Worm (Caenorhabditis elegans): ENCODE results near the gene slc-36.5.

The slc-36.5 gene

ce11 chrII:6888661-6889579 is 12.1 kb upstream of the slc-36.5 start:
- TF ChIP-seq snpc-4 (tag; optimal IDR thresholded peaks at IDR 0.05) (no peak), blmp-1 (tag; optimal IDR thresholded peaks at IDR 0.05) (no peak), lin-13 (tag; optimal IDR thresholded peaks at IDR 0.05) (no peak), cnd-1 (tag; optimal IDR thresholded peaks at IDR 0.05) (no peak), sem-2 (GFP tag; optimal IDR thresholded peaks at IDR 0.05) (no peak), mls-2 (tag; optimal IDR thresholded peaks at IDR 0.05) (no peak), nhr-28 (tag; optimal IDR thresholded peaks at IDR 0.05) (no peak), mab-5 (tag; optimal IDR thresholded peaks at IDR 0.05) (no peak), lsy-2 (tag; optimal IDR thresholded peaks at IDR 0.05) (no peak), zip-8 (tag; optimal IDR thresholded peaks at IDR 0.05) (no peak)

- TF ChIP-seq ces-1 (GFP tag; optimal IDR thresholded peaks at IDR 0.05): no peak
- no peak for TF ChIP-seq mab-5 (tag; optimal IDR thresholded peaks at IDR 0.05)
- TF ChIP-seq cnd-1 (tag; optimal IDR thresholded peaks at IDR 0.05): no peak
- no peak for TF ChIP-seq flh-1 (GFP tag; optimal IDR thresholded peaks at IDR 0.05)
- TF ChIP-seq pha-4 (tag; optimal IDR thresholded peaks at IDR 0.05): no peak
- no peak for TF ChIP-seq hlh-1 (tag; optimal IDR thresholded peaks at IDR 0.05)
- no peak for TF ChIP-seq nhr-237 (tag; optimal IDR thresholded peaks at IDR 0.05)
- TF ChIP-seq nhr-76 (tag; optimal IDR thresholded peaks at IDR 0.05): no peak
- no peak for TF ChIP-seq mls-2 (tag; optimal IDR thresholded peaks at IDR 0.05)
- no peak for TF ChIP-seq blmp-1 (tag; optimal IDR thresholded peaks at IDR 0.05)
- TF ChIP-seq lsy-2 (tag; optimal IDR thresholded peaks at IDR 0.05): no peak
- no peak for TF ChIP-seq elt-1 (tag; optimal IDR thresholded peaks at IDR 0.05; ENCODE audit: borderline replicate concordance, insufficient read depth)
- no peak for TF ChIP-seq nhr-2 (tag; optimal IDR thresholded peaks at IDR 0.05)
- no peak for TF ChIP-seq ceh-43 (GFP tag; optimal IDR thresholded peaks at IDR 0.05)
- no peak for TF ChIP-seq mep-1 (tag; optimal IDR thresholded peaks at IDR 0.05)
- no peak for TF ChIP-seq zip-8 (tag; optimal IDR thresholded peaks at IDR 0.05)
- no peak for TF ChIP-seq drap-1 (GFP tag; optimal IDR thresholded peaks at IDR 0.05)
- TF ChIP-seq unc-39 (tag; optimal IDR thresholded peaks at IDR 0.05): no peak
- no peak for TF ChIP-seq sptf-1 (tag; optimal IDR thresholded peaks at IDR 0.05)
- TF ChIP-seq ham-2 (GFP tag; optimal IDR thresholded peaks at IDR 0.05): no peak
Observed at ce11 chrII:6888211-6888610, 11.4 kb upstream of the slc-36.5 start.

DNA sequence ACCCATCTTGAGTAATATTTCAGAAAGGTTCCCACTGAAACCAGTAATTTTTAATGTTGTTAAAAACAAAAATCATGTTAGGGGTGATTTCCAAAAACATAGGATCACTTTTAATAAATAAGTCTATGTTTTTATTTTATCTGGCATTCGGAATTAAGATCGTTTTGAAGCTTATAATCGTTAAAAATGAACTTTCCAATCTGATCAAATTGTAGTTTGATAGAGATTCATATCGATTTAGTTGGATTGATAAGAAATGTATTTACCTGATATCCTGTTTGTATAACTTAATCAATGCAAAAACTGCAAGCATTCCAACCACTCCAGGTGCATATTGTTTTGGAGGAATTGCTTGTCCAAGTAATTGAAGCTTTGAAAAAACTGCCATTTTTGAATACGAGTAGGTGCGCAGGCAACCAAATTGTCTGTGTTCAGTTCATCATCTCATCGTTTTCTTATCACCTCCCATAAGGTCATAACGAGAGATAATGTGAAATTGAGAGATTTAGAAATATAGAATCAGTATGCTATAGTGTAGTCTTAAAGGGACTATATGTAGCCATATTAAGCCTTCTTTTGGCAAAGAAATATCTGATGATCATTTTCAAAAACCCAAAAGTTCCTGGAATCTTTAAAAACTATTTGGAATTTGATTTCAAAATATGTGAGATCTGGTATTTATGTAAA is 10.6 kb upstream of the slc-36.5 start, which contains the start of gene pmp-2:
Gene pmp-2, minus strand, starts transcription at position 487 of the 687 bp plus-strand sequence.
- no peak for TF ChIP-seq ceh-83 (GFP tag; optimal IDR thresholded peaks at IDR 0.05)
- TF ChIP-seq ztf-11 (tag; optimal IDR thresholded peaks at IDR 0.05): no peak

DNA sequence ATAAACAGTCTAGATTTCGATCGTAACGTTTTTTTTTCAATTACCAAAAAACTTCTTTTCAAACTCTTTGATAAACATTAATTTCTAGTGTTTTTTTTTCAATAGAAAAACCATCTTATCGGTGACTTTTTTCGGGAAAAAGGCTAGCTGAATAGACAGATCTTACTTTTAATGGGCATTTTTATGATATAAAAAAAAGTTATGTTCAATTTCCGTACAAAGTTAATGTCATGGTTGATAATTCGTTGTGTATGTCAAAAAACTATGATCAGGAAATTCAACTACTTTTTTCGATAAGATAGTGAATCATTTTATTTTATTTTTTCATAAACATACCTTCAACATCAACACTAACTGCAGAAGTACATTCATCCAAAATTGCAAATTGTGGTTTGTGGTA is 7.7 kb upstream of the slc-36.5 start:
- no peak for TF ChIP-seq lin-32 (GFP tag; optimal IDR thresholded peaks at IDR 0.05)
- no peak for TF ChIP-seq ceh-39 (tag; optimal IDR thresholded peaks at IDR 0.05)
- TF ChIP-seq sptf-1 (tag; optimal IDR thresholded peaks at IDR 0.05): no peak
- TF ChIP-seq unc-120 (tag; optimal IDR thresholded peaks at IDR 0.05; ENCODE audit: poor library complexity, severe bottlenecking): no peak
- TF ChIP-seq nhr-28 (tag; optimal IDR thresholded peaks at IDR 0.05): no peak

DNA sequence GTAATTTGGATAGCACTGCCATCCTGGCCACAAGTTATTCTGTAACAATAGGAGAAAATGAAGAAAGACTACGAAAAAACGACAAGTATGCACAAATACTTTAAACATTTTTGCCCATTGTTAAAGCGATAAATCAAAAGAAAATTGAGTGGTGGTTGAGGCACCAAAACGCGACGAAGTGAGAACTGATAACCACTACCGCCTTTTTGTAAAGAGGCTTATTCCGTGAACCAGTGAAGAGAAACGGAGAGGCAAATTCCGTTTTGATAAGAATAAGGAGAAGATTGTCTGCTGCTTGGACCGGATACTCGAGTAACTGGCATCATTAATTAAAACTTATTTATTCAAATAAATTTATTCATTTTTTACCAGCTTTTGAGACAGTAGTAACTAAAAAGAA is 6.9 kb upstream of the slc-36.5 start, which contains the start of gene pmp-1:
Gene pmp-1, minus strand, starts transcription at position 39 of the 400 bp plus-strand sequence.
- no peak for TF ChIP-seq unc-39 (tag; optimal IDR thresholded peaks at IDR 0.05)
- TF ChIP-seq pha-4 (tag; optimal IDR thresholded peaks at IDR 0.05): no peak
- TF ChIP-seq lsy-2 (tag; optimal IDR thresholded peaks at IDR 0.05): no peak
- TF ChIP-seq nhr-28 (tag; optimal IDR thresholded peaks at IDR 0.05): no peak
- no peak for TF ChIP-seq hlh-1 (tag; optimal IDR thresholded peaks at IDR 0.05)
- no peak for TF ChIP-seq elt-3 (tag; optimal IDR thresholded peaks at IDR 0.05)
- no peak for TF ChIP-seq ham-2 (GFP tag; optimal IDR thresholded peaks at IDR 0.05)
- no peak for TF ChIP-seq ces-1 (GFP tag; optimal IDR thresholded peaks at IDR 0.05)
- TF ChIP-seq sptf-1 (tag; optimal IDR thresholded peaks at IDR 0.05): no peak
- TF ChIP-seq lin-32 (GFP tag; optimal IDR thresholded peaks at IDR 0.05): no peak
- no peak for TF ChIP-seq mep-1 (tag; optimal IDR thresholded peaks at IDR 0.05)
- TF ChIP-seq mab-5 (tag; optimal IDR thresholded peaks at IDR 0.05): no peak
- TF ChIP-seq sem-2 (GFP tag; optimal IDR thresholded peaks at IDR 0.05): no peak
- no peak for TF ChIP-seq zip-8 (tag; optimal IDR thresholded peaks at IDR 0.05)
- TF ChIP-seq flh-1 (GFP tag; optimal IDR thresholded peaks at IDR 0.05): no peak
